Worm (Caenorhabditis elegans): ENCODE data around the gene mrps-22.

ce11 chrII:10551985-10552736, 30.3 kb upstream of the mrps-22 start:
- TF ChIP-seq mes-4 (tag; optimal IDR thresholded peaks at IDR 0.05): no peak
- no peak for TF ChIP-seq F55B11.4 (tag; optimal IDR thresholded peaks at IDR 0.05; ENCODE audit: borderline replicate concordance, insufficient read depth)
- TF ChIP-seq ets-4 (GFP tag; optimal IDR thresholded peaks at IDR 0.05): no peak
- no peak for TF ChIP-seq Y56A3A.18 (GFP tag; IDR thresholded peaks at IDR 0.05)
- no peak for TF ChIP-seq nfya-2 (GFP tag; IDR thresholded peaks at IDR 0.05)
- no peak for TF ChIP-seq lag-1 (GFP tag; IDR thresholded peaks at IDR 0.05)
- no peak for TF ChIP-seq Y79H2A.3 (GFP tag; conservative IDR thresholded peaks at IDR 0.05)
- TF ChIP-seq pha-4 (tag; optimal IDR thresholded peaks at IDR 0.05): no peak

Data from whole organism, young adult.